Worm (Caenorhabditis elegans): ENCODE data around the gene T28C12.6.

ce11 chrV:6368494-6368893 is 32.6 kb upstream of the T28C12.6 start:
- TF ChIP-seq flt-1 (GFP tag; IDR thresholded peaks at IDR 0.05) (no peak), klf-2 (GFP tag; conservative IDR thresholded peaks at IDR 0.05) (no peak), tab-1 (GFP tag; IDR thresholded peaks at IDR 0.05) (no peak)

Measured in whole organism, midembryonic.